Fruit fly (Drosophila melanogaster) whole organism, prepupa: ENCODE measurements around the gene Nlg2.

Source experiments
- CG11762 ChIP-seq: fragments of 200-800 bp; sonication (Bioruptor generic); optimal IDR thresholded peaks from 3 replicates; lab custom pipeline; 2016; ENCODE audit warnings: missing biosample characterization, missing genetic modification characterization; ENCODE audit not compliant: insufficient read depth
- CG16779 ChIP-seq: fragments of 200-800 bp; sonication (Bioruptor generic); optimal IDR thresholded peaks from 3 replicates; lab custom pipeline; 2017; ENCODE audit warnings: missing biosample characterization, mild to moderate bottlenecking, missing genetic modification characterization
- CG4318 ChIP-seq: fragments of 200-800 bp; sonication (Bioruptor generic); optimal IDR thresholded peaks from 3 replicates; lab custom pipeline; 2017; ENCODE audit warnings: missing biosample characterization, mild to moderate bottlenecking, missing genetic modification characterization
- Lpt ChIP-seq: fragments of 200-800 bp; sonication (Bioruptor generic); optimal IDR thresholded peaks from 3 replicates; lab custom pipeline; 2016; ENCODE audit warnings: missing biosample characterization, missing genetic modification characterization
- achi ChIP-seq: fragments of 200-800 bp; sonication (Bioruptor generic); optimal IDR thresholded peaks from 3 replicates; lab custom pipeline; 2016; ENCODE audit warnings: missing biosample characterization, missing genetic modification characterization
- fd59A ChIP-seq: fragments of 200-800 bp; sonication (Bioruptor generic); optimal IDR thresholded peaks from 2 replicates; lab custom pipeline; 2017; ENCODE audit warnings: missing biosample characterization, mild to moderate bottlenecking, missing genetic modification characterization, missing genetic modification reagents
- ss ChIP-seq, 2 experiments: fragments of 200-800 bp; sonication (Bioruptor generic); optimal IDR thresholded peaks; 2 replicates in 1 of 2; 3 replicates in 1 of 2; lab custom pipeline; 2017 to 2018; ENCODE audit warnings: mild to moderate bottlenecking in 2 of 2, missing biosample characterization in 2 of 2, missing genetic modification characterization in 2 of 2, moderate library complexity in 1 of 2

DNA sequence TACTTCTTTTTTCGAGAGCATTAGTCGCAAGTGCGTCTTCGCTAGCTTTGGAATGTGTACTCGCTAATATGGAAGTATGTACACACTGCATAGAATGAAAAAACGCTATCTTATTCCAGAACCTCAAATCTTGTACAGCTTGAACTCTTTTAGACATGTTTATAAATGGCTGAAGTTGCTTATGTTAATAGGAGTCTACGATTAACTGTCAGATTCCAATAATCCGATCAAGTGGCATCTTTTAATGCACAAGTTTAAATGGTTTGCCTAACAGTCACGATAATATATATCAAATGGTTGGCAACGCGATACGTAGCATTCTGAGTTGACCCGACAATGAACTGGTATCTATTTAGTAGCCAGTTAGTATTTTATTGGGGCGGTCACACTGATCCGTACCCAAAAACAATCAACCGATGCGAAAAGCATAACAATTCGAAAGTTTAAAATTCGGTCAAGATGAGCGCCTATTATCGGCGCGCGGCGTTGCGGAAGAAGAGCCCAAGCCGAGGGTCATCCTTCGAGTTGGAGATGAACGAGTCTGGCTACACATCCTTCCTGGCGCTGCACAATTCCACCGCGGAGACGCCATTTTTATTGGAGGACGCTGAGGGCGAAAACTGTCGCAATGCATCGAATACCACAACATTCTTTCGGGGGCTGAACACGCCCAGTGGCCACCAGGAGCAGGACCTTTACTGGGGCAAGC is 22.6 kb upstream of the Nlg2 start, which contains the start of gene Rca1:
- TF ChIP-seq ss (GFP tag; optimal IDR thresholded peaks at IDR 0.05; lab: Kevin White, UChicago) (no peak), CG4318 (GFP tag; lab: Kevin White, UChicago) (no peak), CG11762 (GFP tag; lab: Kevin White, UChicago) (no peak), fd59A (no peak), achi (GFP tag; lab: Kevin White, UChicago) (no peak), Lpt (GFP tag; lab: Kevin White, UChicago) (no peak), CG16779 (tag; lab: Kevin White, UChicago) (no peak)
